Fruit fly (Drosophila melanogaster): ENCODE measurements around the gene wb.

DNA sequence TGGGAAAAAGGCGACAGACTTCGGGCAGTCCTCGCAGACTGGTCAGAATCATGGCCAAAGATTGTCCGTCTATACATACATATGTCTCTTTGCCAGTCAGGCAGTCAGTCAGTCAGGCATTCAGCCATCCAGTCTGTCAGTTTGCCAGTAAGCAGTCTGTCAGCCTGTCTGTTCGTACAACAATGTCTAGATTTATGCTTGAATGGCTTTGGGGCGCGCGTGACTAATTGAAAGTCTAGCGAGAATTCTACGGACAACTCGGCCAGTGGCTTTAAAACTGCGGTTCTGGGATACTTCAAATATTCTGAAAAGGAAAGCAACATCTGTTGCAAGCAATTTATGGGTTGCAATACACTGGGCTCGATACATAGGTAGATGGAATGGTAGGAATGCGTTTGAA lies 17.9 kb downstream of the wb start:
- no peak for TF ChIP-seq CG8478 (optimal IDR thresholded peaks at IDR 0.05)
- TF ChIP-seq CTCF (optimal IDR thresholded peaks at IDR 0.05) = no peak
